Worm (Caenorhabditis elegans) whole organism, mixed stage, embryonic: Measurements from ENCODE around the gene T28A11.4.

Source experiments
- M03D4.4 ChIP-seq: sonication (generic microtip); optimal IDR thresholded peaks from 2 replicates; lab custom pipeline; 2017; ENCODE audit warnings: mild to moderate bottlenecking, missing genetic modification characterization, missing compliant biosample characterization
- bed-3 ChIP-seq: fragments of 200-800 bp; sonication (Bioruptor generic); optimal IDR thresholded peaks from 3 replicates; lab custom pipeline; 2018; ENCODE audit warnings: mild to moderate bottlenecking, missing genetic modification characterization, moderate library complexity, missing compliant biosample characterization
- blmp-1 ChIP-seq: fragments of 150-350 bp; optimal IDR thresholded peaks from 2 replicates; lab custom pipeline; 2014; ENCODE audit warnings: missing biosample characterization, missing genetic modification characterization
- ceh-39 ChIP-seq: fragments of 150-350 bp; optimal IDR thresholded peaks from 2 replicates; lab custom pipeline; 2014; ENCODE audit warnings: missing biosample characterization, missing genetic modification characterization
- ceh-43 ChIP-seq: fragments of 200-800 bp; sonication (Bioruptor generic); optimal IDR thresholded peaks from 2 replicates; lab custom pipeline; 2018; ENCODE audit warnings: mild to moderate bottlenecking, missing genetic modification characterization, moderate library complexity, missing compliant biosample characterization
- ceh-83 ChIP-seq: fragments of 200-800 bp; sonication (Bioruptor generic); optimal IDR thresholded peaks from 2 replicates; lab custom pipeline; 2018; ENCODE audit warnings: mild to moderate bottlenecking, missing genetic modification characterization, missing compliant biosample characterization
- ces-1 ChIP-seq: fragments of 150-350 bp; optimal IDR thresholded peaks from 2 replicates; lab custom pipeline; 2014; ENCODE audit warnings: missing biosample characterization, missing genetic modification reagents, missing genetic modification characterization
- cnd-1 ChIP-seq: fragments of 200-800 bp; sonication (Bioruptor generic); optimal IDR thresholded peaks from 2 replicates; lab custom pipeline; 2018; ENCODE audit warnings: mild to moderate bottlenecking, missing genetic modification characterization, missing compliant biosample characterization
- drap-1 ChIP-seq: fragments of 200-800 bp; sonication (Bioruptor generic); optimal IDR thresholded peaks from 3 replicates; lab custom pipeline; 2018; ENCODE audit warnings: mild to moderate bottlenecking, missing genetic modification characterization, missing compliant biosample characterization
- elt-1 ChIP-seq: sonication (generic microtip); optimal IDR thresholded peaks from 2 replicates; lab custom pipeline; 2017; ENCODE audit warnings: missing genetic modification characterization, mild to moderate bottlenecking, missing compliant biosample characterization, antibody characterized with exemption, moderate library complexity, borderline replicate concordance; ENCODE audit not compliant: insufficient read depth
- elt-3 ChIP-seq: fragments of 150-350 bp; optimal IDR thresholded peaks from 2 replicates; lab custom pipeline; 2014; ENCODE audit warnings: missing biosample characterization, missing genetic modification characterization
- ham-2 ChIP-seq: fragments of 200-800 bp; sonication (Bioruptor generic); optimal IDR thresholded peaks from 2 replicates; lab custom pipeline; 2018; ENCODE audit warnings: mild to moderate bottlenecking, missing genetic modification characterization, missing compliant biosample characterization
- hlh-1 ChIP-seq: fragments of 150-350 bp; optimal IDR thresholded peaks from 2 replicates; lab custom pipeline; 2014; ENCODE audit warnings: missing biosample characterization, missing genetic modification reagents, missing genetic modification characterization
- lin-13 ChIP-seq: fragments of 150-350 bp; optimal IDR thresholded peaks from 2 replicates; lab custom pipeline; 2014; ENCODE audit warnings: missing biosample characterization, missing genetic modification characterization
- lin-32 ChIP-seq: fragments of 200-800 bp; sonication (Bioruptor generic); optimal IDR thresholded peaks from 2 replicates; lab custom pipeline; 2018; ENCODE audit warnings: mild to moderate bottlenecking, missing genetic modification characterization, missing compliant biosample characterization
- lsy-2 ChIP-seq: fragments of 150-350 bp; optimal IDR thresholded peaks from 2 replicates; lab custom pipeline; 2014; ENCODE audit warnings: missing biosample characterization, missing genetic modification characterization
- mab-5 ChIP-seq: fragments of 150-350 bp; optimal IDR thresholded peaks from 2 replicates; lab custom pipeline; 2014; ENCODE audit warnings: missing biosample characterization, missing genetic modification characterization
- mep-1 ChIP-seq: fragments of 150-350 bp; optimal IDR thresholded peaks from 2 replicates; lab custom pipeline; 2017; ENCODE audit warnings: missing biosample characterization, missing genetic modification reagents, missing genetic modification characterization, inconsistent platforms
- mls-2 ChIP-seq: sonication (generic microtip); optimal IDR thresholded peaks from 2 replicates; lab custom pipeline; 2016; ENCODE audit warnings: mild to moderate bottlenecking, missing genetic modification characterization, moderate library complexity, missing compliant biosample characterization
- nhr-12 ChIP-seq: fragments of 150-350 bp; optimal IDR thresholded peaks from 2 replicates; lab custom pipeline; 2014; ENCODE audit warnings: missing biosample characterization, missing genetic modification characterization
- nhr-2 ChIP-seq: fragments of 150-350 bp; optimal IDR thresholded peaks from 2 replicates; lab custom pipeline; 2014; ENCODE audit warnings: missing biosample characterization, missing genetic modification characterization
- nhr-237 ChIP-seq: fragments of 150-350 bp; optimal IDR thresholded peaks from 2 replicates; lab custom pipeline; 2014; ENCODE audit warnings: missing biosample characterization, missing genetic modification characterization
- nhr-28 ChIP-seq: fragments of 150-350 bp; optimal IDR thresholded peaks from 2 replicates; lab custom pipeline; 2014; ENCODE audit warnings: missing biosample characterization, missing genetic modification characterization
- nhr-76 ChIP-seq: sonication (generic microtip); optimal IDR thresholded peaks from 2 replicates; lab custom pipeline; 2017; ENCODE audit warnings: missing biosample characterization, missing genetic modification characterization
- pha-4 ChIP-seq: fragments of 150-350 bp; optimal IDR thresholded peaks from 2 replicates; lab custom pipeline; 2018; ENCODE audit warnings: missing biosample characterization, missing genetic modification reagents, missing genetic modification characterization
- sem-2 ChIP-seq: fragments of 200-800 bp; sonication (Bioruptor generic); optimal IDR thresholded peaks from 2 replicates; lab custom pipeline; 2018; ENCODE audit warnings: mild to moderate bottlenecking, missing genetic modification characterization, missing compliant biosample characterization
- snpc-4 ChIP-seq: fragments of 150-350 bp; optimal IDR thresholded peaks from 2 replicates; lab custom pipeline; 2014; ENCODE audit warnings: missing biosample characterization, missing genetic modification characterization
- sptf-1 ChIP-seq: sonication (generic microtip); optimal IDR thresholded peaks from 2 replicates; lab custom pipeline; 2017; ENCODE audit warnings: mild to moderate bottlenecking, missing genetic modification characterization, moderate library complexity, missing compliant biosample characterization
- tbx-8 ChIP-seq: fragments of 200-800 bp; sonication (Bioruptor generic); optimal IDR thresholded peaks from 2 replicates; lab custom pipeline; 2018; ENCODE audit warnings: mild to moderate bottlenecking, missing genetic modification characterization, moderate library complexity, missing compliant biosample characterization
- unc-120 ChIP-seq: sonication (generic microtip); optimal IDR thresholded peaks from 2 replicates; lab custom pipeline; 2017; ENCODE audit warnings: missing genetic modification characterization, missing compliant biosample characterization; ENCODE audit not compliant: poor library complexity, severe bottlenecking
- unc-39 ChIP-seq: fragments of 150-350 bp; optimal IDR thresholded peaks from 2 replicates; lab custom pipeline; 2014; ENCODE audit warnings: missing biosample characterization, missing genetic modification characterization
- unc-62 ChIP-seq: fragments of 150-350 bp; optimal IDR thresholded peaks from 2 replicates; lab custom pipeline; 2014; ENCODE audit warnings: missing biosample characterization, missing genetic modification reagents, missing genetic modification characterization
- zip-8 ChIP-seq: fragments of 150-350 bp; optimal IDR thresholded peaks from 2 replicates; lab custom pipeline; 2014; ENCODE audit warnings: missing biosample characterization, missing genetic modification characterization
- ztf-11 ChIP-seq: fragments of 150-350 bp; optimal IDR thresholded peaks from 2 replicates; lab custom pipeline; 2014; ENCODE audit warnings: missing biosample characterization, missing genetic modification characterization

Gene T28A11.4

ce11 chrV:3259168-3259622 lies 14.7 kb upstream of the T28A11.4 start, which contains the start of gene T28A11.16:
T28A11.16 (minus strand) TSS chrV:3259218.
- no peak for TF ChIP-seq sptf-1 (tag; lab: Kevin White, UChicago)
- TF ChIP-seq drap-1 (GFP tag; lab: Kevin White, UChicago), result no peak
- no peak for TF ChIP-seq mab-5 (tag; lab: Kevin White, UChicago)
- TF ChIP-seq mls-2, result no peak
- TF ChIP-seq elt-1 (tag; lab: Kevin White, UChicago), result no peak
- TF ChIP-seq ces-1 (GFP tag; lab: Kevin White, UChicago), result no peak
- TF ChIP-seq, all 35 proteins: peak for 0

DNA sequence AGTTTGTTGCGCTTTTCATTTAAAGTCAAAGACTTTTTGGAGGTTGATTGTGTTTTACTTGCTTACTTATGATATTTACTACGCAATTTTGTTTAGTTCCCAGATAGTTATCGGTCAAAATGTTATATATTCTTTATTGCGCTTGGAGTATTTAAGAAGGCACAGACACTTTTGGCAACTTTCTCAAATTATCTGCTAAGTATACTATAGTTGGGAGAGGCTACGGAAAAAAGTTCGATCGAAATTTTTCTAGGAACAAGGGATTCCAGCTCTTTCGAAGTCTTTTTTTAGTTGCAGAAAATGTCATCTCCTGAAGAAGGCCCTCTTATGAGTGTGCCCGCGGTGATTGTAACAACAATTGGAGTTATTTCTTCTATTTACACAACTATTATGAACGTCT lies 13.8 kb upstream of the T28A11.4 start, which contains the start of gene srbc-5:
TSS of gene srbc-5 (plus strand) at position 301 of the 400 bp plus-strand sequence.
- TF ChIP-seq nhr-76 (tag; lab: Kevin White, UChicago), result no peak
- no peak for TF ChIP-seq nhr-2 (tag; lab: Kevin White, UChicago)
- TF ChIP-seq ceh-43 (GFP tag; lab: Kevin White, UChicago), result no peak
- no peak for TF ChIP-seq unc-62 (GFP tag; lab: Kevin White, UChicago)
- TF ChIP-seq ztf-11, result no peak
- TF ChIP-seq zip-8 (tag; lab: Kevin White, UChicago), result no peak
- no peak for TF ChIP-seq ceh-83
- no peak for TF ChIP-seq unc-120
- TF ChIP-seq nhr-237 (tag; lab: Kevin White, UChicago), result no peak
- TF ChIP-seq lin-13 (tag; lab: Kevin White, UChicago), result no peak
- TF ChIP-seq tbx-8 (GFP tag; lab: Kevin White, UChicago), result no peak
- no peak for TF ChIP-seq cnd-1 (tag; lab: Kevin White, UChicago)
- TF ChIP-seq elt-3 (tag; lab: Kevin White, UChicago), result no peak
- no peak for TF ChIP-seq lsy-2 (tag; lab: Kevin White, UChicago)
- TF ChIP-seq lin-32 (GFP tag; lab: Kevin White, UChicago), result no peak
- no peak for TF ChIP-seq hlh-1 (tag; lab: Kevin White, UChicago)
- TF ChIP-seq, all 35 proteins: peak for 0

- TF ChIP-seq unc-62 (GFP tag; lab: Kevin White, UChicago) (no peak), nhr-12 (tag; lab: Kevin White, UChicago) (no peak), ceh-39 (tag; lab: Kevin White, UChicago) (no peak), bed-3 (GFP tag; lab: Kevin White, UChicago) (no peak), lin-13 (tag; lab: Kevin White, UChicago) (no peak), sem-2 (no peak), cnd-1 (tag; lab: Kevin White, UChicago) (no peak), nhr-76 (tag; lab: Kevin White, UChicago) (no peak), drap-1 (GFP tag; lab: Kevin White, UChicago) (no peak), blmp-1 (tag; lab: Kevin White, UChicago) (no peak), unc-39 (tag; lab: Kevin White, UChicago) (no peak), nhr-28 (no peak), ceh-43 (GFP tag; lab: Kevin White, UChicago) (no peak), sptf-1 (tag; lab: Kevin White, UChicago) (no peak), M03D4.4 (no peak), pha-4 (no peak), snpc-4 (tag; lab: Kevin White, UChicago) (no peak), nhr-237 (tag; lab: Kevin White, UChicago) (no peak)
Observed at ce11 chrV:3266189-3266588, 7.7 kb upstream of the T28A11.4 start, which contains the start of gene T28A11.17. T28A11.17 (minus strand) TSS chrV:3266289.

ce11 chrV:3267950-3268349 lies 5.9 kb upstream of the T28A11.4 start, which contains the start of gene T28A11.18:
T28A11.18 (minus strand) TSS chrV:3268050.
- TF ChIP-seq zip-8 (tag; lab: Kevin White, UChicago) (no peak), elt-3 (tag; lab: Kevin White, UChicago) (no peak), nhr-237 (tag; lab: Kevin White, UChicago) (no peak), snpc-4 (tag; lab: Kevin White, UChicago) (no peak), mep-1 (no peak), unc-62 (GFP tag; lab: Kevin White, UChicago) (no peak), lin-32 (GFP tag; lab: Kevin White, UChicago) (no peak), nhr-76 (tag; lab: Kevin White, UChicago) (no peak), ceh-83 (no peak), ztf-11 (no peak), drap-1 (GFP tag; lab: Kevin White, UChicago) (no peak), blmp-1 (tag; lab: Kevin White, UChicago) (no peak), sptf-1 (tag; lab: Kevin White, UChicago) (no peak), mab-5 (tag; lab: Kevin White, UChicago) (no peak), ham-2 (no peak), unc-39 (tag; lab: Kevin White, UChicago) (no peak), elt-1 (tag; lab: Kevin White, UChicago) (no peak), tbx-8 (GFP tag; lab: Kevin White, UChicago) (no peak)
